Worm (Caenorhabditis elegans): ENCODE measurements around the gene clec-214.
A peak's percentile ranks its signal among the peaks of the same experiment; 100 is the strongest.

Gene clec-214

DNA sequence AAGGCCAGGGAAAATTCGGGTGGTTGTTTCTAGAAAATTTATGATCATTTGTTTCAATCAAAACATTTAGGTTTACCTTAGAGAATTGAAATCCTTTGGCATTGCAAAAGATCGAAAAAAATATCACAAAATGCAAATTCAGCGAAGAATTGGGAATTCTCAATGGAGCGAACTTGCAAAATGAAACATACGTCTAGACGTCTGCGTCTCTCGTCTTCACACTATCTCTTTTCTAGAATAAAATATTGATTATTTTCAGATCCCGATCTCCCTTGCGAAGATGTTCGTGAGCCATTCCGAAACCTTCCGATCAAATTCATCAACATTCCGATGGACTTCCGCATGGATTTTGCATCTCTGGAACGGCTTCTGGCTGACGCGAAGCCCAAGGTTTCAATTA, 29.8 kb upstream of the clec-214 start, which contains the start of gene ets-6:
Gene ets-6 (minus strand): TSS at position 169 of the 400 bp plus-strand sequence.
- TF ChIP-seq pqm-1 (tag; optimal IDR thresholded peaks at IDR 0.05) (peak; percentile 23), ama-1 (optimal IDR thresholded peaks at IDR 0.05) (no peak), nhr-43 (tag; optimal IDR thresholded peaks at IDR 0.05; ENCODE audit: poor library complexity, severe bottlenecking) (no peak), elt-1 (tag; optimal IDR thresholded peaks at IDR 0.05) (no peak), nhr-12 (tag; optimal IDR thresholded peaks at IDR 0.05) (no peak), nhr-11 (tag; optimal IDR thresholded peaks at IDR 0.05) (no peak), egl-5 (tag; optimal IDR thresholded peaks at IDR 0.05) (peak; percentile 18), eor-1 (tag; optimal IDR thresholded peaks at IDR 0.05) (no peak), ztf-4 (tag; optimal IDR thresholded peaks at IDR 0.05) (no peak), nhr-76 (tag; optimal IDR thresholded peaks at IDR 0.05) (no peak), nhr-237 (tag; optimal IDR thresholded peaks at IDR 0.05) (no peak), nfya-1 (tag; optimal IDR thresholded peaks at IDR 0.05; ENCODE audit: insufficient read depth) (peak; percentile 61), pha-4 (tag; optimal IDR thresholded peaks at IDR 0.05) (peak; percentile 69), ceh-9 (tag; optimal IDR thresholded peaks at IDR 0.05) (no peak), R02D3.7 (tag; optimal IDR thresholded peaks at IDR 0.05) (peak; percentile 31), snpc-4 (tag; optimal IDR thresholded peaks at IDR 0.05) (peak; percentile 45), hmg-11 (tag; optimal IDR thresholded peaks at IDR 0.05) (peak; percentile 46), ZK546.5 (tag; optimal IDR thresholded peaks at IDR 0.05) (no peak), fos-1 (tag; optimal IDR thresholded peaks at IDR 0.05) (no peak), unc-39 (tag; optimal IDR thresholded peaks at IDR 0.05) (no peak), lin-39 (tag; optimal IDR thresholded peaks at IDR 0.05) (no peak), aly-2 (tag; optimal IDR thresholded peaks at IDR 0.05) (no peak), egl-27 (tag; optimal IDR thresholded peaks at IDR 0.05) (no peak), mdl-1 (tag; optimal IDR thresholded peaks at IDR 0.05) (no peak), lin-15B (tag; optimal IDR thresholded peaks at IDR 0.05) (peak; percentile 73), zag-1 (tag; optimal IDR thresholded peaks at IDR 0.05) (no peak), fkh-2 (tag; optimal IDR thresholded peaks at IDR 0.05) (no peak), daf-12 (tag; optimal IDR thresholded peaks at IDR 0.05) (no peak), ceh-28 (tag; optimal IDR thresholded peaks at IDR 0.05) (peak; percentile 85), nhr-23 (tag; optimal IDR thresholded peaks at IDR 0.05) (peak; percentile 61), nhr-25 (tag; optimal IDR thresholded peaks at IDR 0.05) (peak; percentile 32), sea-2 (GFP tag; optimal IDR thresholded peaks at IDR 0.05) (no peak)

- TF ChIP-seq fkh-2 (tag; optimal IDR thresholded peaks at IDR 0.05) (no peak), sea-2 (GFP tag; optimal IDR thresholded peaks at IDR 0.05) (no peak), nhr-43 (tag; optimal IDR thresholded peaks at IDR 0.05; ENCODE audit: poor library complexity, severe bottlenecking) (peak; percentile 42), nhr-67 (tag; optimal IDR thresholded peaks at IDR 0.05) (no peak), fos-1 (tag; optimal IDR thresholded peaks at IDR 0.05) (no peak), nhr-76 (tag; optimal IDR thresholded peaks at IDR 0.05) (no peak), ztf-4 (tag; optimal IDR thresholded peaks at IDR 0.05) (no peak), fkh-10 (GFP tag; optimal IDR thresholded peaks at IDR 0.05) (no peak), ama-1 (optimal IDR thresholded peaks at IDR 0.05) (no peak), nhr-237 (tag; optimal IDR thresholded peaks at IDR 0.05) (no peak), skn-1 (tag; optimal IDR thresholded peaks at IDR 0.05) (no peak), hmg-11 (tag; optimal IDR thresholded peaks at IDR 0.05) (peak; percentile 74), mml-1 (tag; optimal IDR thresholded peaks at IDR 0.05) (no peak), pha-4 (tag; optimal IDR thresholded peaks at IDR 0.05) (peak; percentile 79), lin-15B (tag; optimal IDR thresholded peaks at IDR 0.05) (peak; percentile 70), aly-2 (tag; optimal IDR thresholded peaks at IDR 0.05) (no peak), lsy-12 (tag; optimal IDR thresholded peaks at IDR 0.05) (no peak), ceh-82 (tag; optimal IDR thresholded peaks at IDR 0.05) (no peak), ceh-16 (tag; optimal IDR thresholded peaks at IDR 0.05) (no peak), ceh-28 (tag; optimal IDR thresholded peaks at IDR 0.05) (no peak), mdl-1 (tag; optimal IDR thresholded peaks at IDR 0.05) (no peak), nhr-77 (tag; optimal IDR thresholded peaks at IDR 0.05) (no peak), ceh-9 (tag; optimal IDR thresholded peaks at IDR 0.05) (no peak), nfya-1 (tag; optimal IDR thresholded peaks at IDR 0.05; ENCODE audit: insufficient read depth) (peak; percentile 70), eor-1 (tag; optimal IDR thresholded peaks at IDR 0.05) (no peak), ztf-11 (tag; optimal IDR thresholded peaks at IDR 0.05) (no peak), snpc-4 (tag; optimal IDR thresholded peaks at IDR 0.05) (peak; percentile 44), nhr-28 (tag; optimal IDR thresholded peaks at IDR 0.05) (no peak), zag-1 (tag; optimal IDR thresholded peaks at IDR 0.05) (no peak), egl-5 (tag; optimal IDR thresholded peaks at IDR 0.05) (no peak), ZK546.5 (tag; optimal IDR thresholded peaks at IDR 0.05) (no peak), elt-2 (tag; optimal IDR thresholded peaks at IDR 0.05) (peak; percentile 7), nhr-12 (tag; optimal IDR thresholded peaks at IDR 0.05) (no peak), unc-39 (tag; optimal IDR thresholded peaks at IDR 0.05) (no peak), unc-62 (GFP tag; optimal IDR thresholded peaks at IDR 0.05) (no peak), pqm-1 (tag; optimal IDR thresholded peaks at IDR 0.05) (no peak), nhr-25 (tag; optimal IDR thresholded peaks at IDR 0.05) (no peak), nhr-11 (tag; optimal IDR thresholded peaks at IDR 0.05) (no peak), elt-3 (tag; optimal IDR thresholded peaks at IDR 0.05) (no peak), lin-39 (tag; optimal IDR thresholded peaks at IDR 0.05) (no peak), daf-12 (tag; optimal IDR thresholded peaks at IDR 0.05) (no peak), elt-1 (tag; optimal IDR thresholded peaks at IDR 0.05) (no peak), jun-1 (tag; optimal IDR thresholded peaks at IDR 0.05) (no peak), tbx-2 (tag; optimal IDR thresholded peaks at IDR 0.05) (no peak), R02D3.7 (tag; optimal IDR thresholded peaks at IDR 0.05) (no peak), egl-27 (tag; optimal IDR thresholded peaks at IDR 0.05) (no peak), nhr-23 (tag; optimal IDR thresholded peaks at IDR 0.05) (peak; percentile 43)
Observed at ce11 chrV:7587637-7588036, 22.5 kb upstream of the clec-214 start, which contains the start of the genes F19F10.11 and C50E3.5. TSS of gene F19F10.11 (minus strand) at chrV:7587704. TSS of gene C50E3.5 (plus strand) at chrV:7587996.

Measured in whole organism, L3 larva.